Worm (Caenorhabditis elegans) whole organism, L2 larva: ENCODE results near the gene ZC373.5.
A peak's percentile ranks its signal among the peaks of the same experiment; 100 is the strongest.

Experiments used
- C34F6.9 ChIP-seq: fragments of 150-350 bp; optimal IDR thresholded peaks from 2 replicates; lab custom pipeline; 2014; ENCODE audit warnings: missing biosample characterization, missing genetic modification characterization
- F13H6.1 ChIP-seq: sonication (generic microtip); optimal IDR thresholded peaks from 2 replicates; lab custom pipeline; 2016; ENCODE audit warnings: missing genetic modification characterization, missing compliant biosample characterization
- R02D3.7 ChIP-seq: fragments of 150-350 bp; optimal IDR thresholded peaks from 2 replicates; lab custom pipeline; 2014; ENCODE audit warnings: missing biosample characterization, missing genetic modification characterization
- ZK546.5 ChIP-seq: sonication (generic microtip); optimal IDR thresholded peaks from 2 replicates; lab custom pipeline; 2017; ENCODE audit warnings: missing biosample characterization, missing genetic modification characterization
- alr-1 ChIP-seq: fragments of 150-350 bp; optimal IDR thresholded peaks from 2 replicates; lab custom pipeline; 2014; ENCODE audit warnings: missing biosample characterization, missing genetic modification characterization
- aly-2 ChIP-seq: fragments of 150-350 bp; optimal IDR thresholded peaks from 2 replicates; lab custom pipeline; 2014; ENCODE audit warnings: missing biosample characterization, missing genetic modification characterization
- ama-1 ChIP-seq: fragments of 150-350 bp; optimal IDR thresholded peaks from 2 replicates; lab custom pipeline; 2018; ENCODE audit warnings: inconsistent platforms
- blmp-1 ChIP-seq: sonication (generic microtip); optimal IDR thresholded peaks from 2 replicates; lab custom pipeline; 2017; ENCODE audit warnings: missing genetic modification characterization, mild to moderate bottlenecking, missing compliant biosample characterization, antibody characterized with exemption, moderate library complexity; ENCODE audit not compliant: insufficient read depth
- ceh-16 ChIP-seq: fragments of 150-350 bp; optimal IDR thresholded peaks from 2 replicates; lab custom pipeline; 2014; ENCODE audit warnings: missing biosample characterization, missing genetic modification characterization
- ceh-82 ChIP-seq: fragments of 150-350 bp; optimal IDR thresholded peaks from 2 replicates; lab custom pipeline; 2014; ENCODE audit warnings: missing biosample characterization, missing genetic modification characterization
- crh-2 ChIP-seq: sonication (generic microtip); optimal IDR thresholded peaks from 2 replicates; lab custom pipeline; 2017; ENCODE audit warnings: missing biosample characterization, missing genetic modification characterization
- dmd-4 ChIP-seq: sonication (generic microtip); optimal IDR thresholded peaks from 2 replicates; lab custom pipeline; 2017; ENCODE audit warnings: missing biosample characterization, missing genetic modification characterization
- elt-1 ChIP-seq: fragments of 150-350 bp; optimal IDR thresholded peaks from 2 replicates; lab custom pipeline; 2014; ENCODE audit warnings: missing biosample characterization, missing genetic modification characterization
- elt-3 ChIP-seq: sonication (generic microtip); optimal IDR thresholded peaks from 2 replicates; lab custom pipeline; 2017; ENCODE audit warnings: missing biosample characterization, missing genetic modification characterization
- fos-1 ChIP-seq: fragments of 150-350 bp; optimal IDR thresholded peaks from 2 replicates; lab custom pipeline; 2014; ENCODE audit warnings: missing biosample characterization, missing genetic modification characterization
- lin-13 ChIP-seq: fragments of 150-350 bp; optimal IDR thresholded peaks from 2 replicates; lab custom pipeline; 2014; ENCODE audit warnings: missing biosample characterization, missing genetic modification reagents, missing genetic modification characterization
- lsy-2 ChIP-seq, 2 experiments: fragments of 150-350 bp in 1 of 2; sonication (generic microtip) in 1 of 2; optimal IDR thresholded peaks; 2 replicates each; lab custom pipeline; 2014 to 2017; ENCODE audit warnings: missing biosample characterization in 2 of 2, missing genetic modification characterization in 2 of 2
- mab-5 ChIP-seq: fragments of 150-350 bp; optimal IDR thresholded peaks from 2 replicates; lab custom pipeline; 2014; ENCODE audit warnings: missing biosample characterization, missing genetic modification characterization
- mdl-1 ChIP-seq, 2 experiments: fragments of 150-350 bp in 1 of 2; sonication (generic microtip) in 1 of 2; optimal IDR thresholded peaks; 2 replicates each; lab custom pipeline; 2017; ENCODE audit warnings: missing biosample characterization in 2 of 2, missing genetic modification characterization in 2 of 2
- nhr-10 ChIP-seq: sonication (generic microtip); optimal IDR thresholded peaks from 2 replicates; lab custom pipeline; 2017; ENCODE audit warnings: missing biosample characterization, missing genetic modification characterization
- nhr-11 ChIP-seq: fragments of 150-350 bp; optimal IDR thresholded peaks from 2 replicates; lab custom pipeline; 2014; ENCODE audit warnings: missing biosample characterization, missing genetic modification characterization
- nhr-12 ChIP-seq: fragments of 150-350 bp; optimal IDR thresholded peaks from 2 replicates; lab custom pipeline; 2014; ENCODE audit warnings: missing biosample characterization, missing genetic modification characterization
- nhr-21 ChIP-seq: fragments of 150-350 bp; optimal IDR thresholded peaks from 2 replicates; lab custom pipeline; 2014; ENCODE audit warnings: missing biosample characterization, missing genetic modification characterization
- nhr-6 ChIP-seq: fragments of 150-350 bp; optimal IDR thresholded peaks from 2 replicates; lab custom pipeline; 2014; ENCODE audit warnings: missing biosample characterization, missing genetic modification characterization
- nhr-77 ChIP-seq: fragments of 150-350 bp; optimal IDR thresholded peaks from 2 replicates; lab custom pipeline; 2014; ENCODE audit warnings: missing biosample characterization, missing genetic modification characterization
- skn-1 ChIP-seq: sonication (generic microtip); optimal IDR thresholded peaks from 2 replicates; lab custom pipeline; 2017; ENCODE audit warnings: missing biosample characterization, missing genetic modification characterization
- sma-3 ChIP-seq: sonication (generic microtip); optimal IDR thresholded peaks from 2 replicates; lab custom pipeline; 2016; ENCODE audit warnings: missing genetic modification reagents, missing genetic modification characterization, missing compliant biosample characterization
- sma-9 ChIP-seq, 2 experiments: fragments of 150-350 bp in 1 of 2; sonication (generic microtip) in 1 of 2; optimal IDR thresholded peaks; 2 replicates each; lab custom pipeline; 2014 to 2016; ENCODE audit warnings: missing genetic modification characterization in 2 of 2, mild to moderate bottlenecking in 1 of 2, missing biosample characterization in 1 of 2, missing compliant biosample characterization in 1 of 2, missing genetic modification reagents in 1 of 2, moderate library complexity in 1 of 2
- unc-39 ChIP-seq: fragments of 150-350 bp; optimal IDR thresholded peaks from 2 replicates; lab custom pipeline; 2014; ENCODE audit warnings: missing biosample characterization, missing genetic modification characterization
- zag-1 ChIP-seq: fragments of 150-350 bp; optimal IDR thresholded peaks from 2 replicates; lab custom pipeline; 2014; ENCODE audit warnings: missing biosample characterization, missing genetic modification characterization
- ztf-11 ChIP-seq: sonication (generic microtip); optimal IDR thresholded peaks from 2 replicates; lab custom pipeline; 2017; ENCODE audit warnings: missing biosample characterization, missing genetic modification characterization
- ztf-4 ChIP-seq: fragments of 150-350 bp; optimal IDR thresholded peaks from 2 replicates; lab custom pipeline; 2014; ENCODE audit warnings: missing biosample characterization, missing genetic modification characterization

ZC373.5 gene

DNA sequence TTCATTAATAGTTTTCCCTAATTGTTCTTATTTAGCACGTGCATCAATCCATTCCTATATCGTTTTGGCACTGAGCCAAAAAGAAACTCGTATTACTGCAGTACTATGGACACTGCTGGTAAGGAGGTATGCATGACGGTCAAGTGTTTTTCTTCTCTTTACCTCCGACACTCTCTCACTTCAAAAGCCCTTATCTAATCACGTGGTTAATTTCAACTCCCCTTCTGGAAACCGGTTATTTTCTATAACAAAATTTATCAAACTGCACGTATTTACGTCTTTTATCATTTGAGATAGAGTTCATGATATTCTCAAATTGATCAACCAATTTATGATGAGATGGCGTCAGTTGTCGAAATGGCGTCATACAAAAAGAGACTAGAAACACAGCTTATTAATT, 22.6 kb downstream of the ZC373.5 start (continued):
- TF ChIP-seq sma-9 (GFP tag; optimal IDR thresholded peaks at IDR 0.05; lab: Kevin White, UChicago): peak; percentile 92
- no peak for TF ChIP-seq sma-9 (tag; optimal IDR thresholded peaks at IDR 0.05; lab: Kevin White, UChicago)
- TF ChIP-seq alr-1 (tag; lab: Kevin White, UChicago): no peak
- peak; percentile 76 for TF ChIP-seq crh-2
- no peak for TF ChIP-seq dmd-4 (tag; lab: Kevin White, UChicago)

DNA sequence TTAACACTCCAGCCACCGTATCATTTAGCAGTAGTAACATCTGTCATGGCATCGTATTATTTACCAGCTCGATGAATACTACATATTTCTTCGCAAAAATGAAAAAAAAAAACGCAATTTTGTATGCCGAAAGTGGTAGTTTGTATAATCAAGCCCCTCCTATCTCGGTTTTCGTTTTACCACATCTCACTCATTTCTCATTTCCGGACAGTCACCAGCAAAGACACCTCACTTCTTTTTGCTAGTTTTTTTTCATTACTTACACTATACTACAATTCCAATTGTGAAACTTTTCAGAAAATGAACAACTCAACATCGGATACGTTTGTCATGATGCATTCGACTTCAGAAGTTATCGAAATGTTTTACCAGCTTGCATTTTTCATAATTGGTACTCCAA, 25.0 kb downstream of the ZC373.5 start, which contains the start of gene gnrr-3:
Gene gnrr-3 (plus strand): TSS at position 301 of the 400 bp plus-strand sequence.
- TF ChIP-seq lsy-2 (tag; optimal IDR thresholded peaks at IDR 0.05; lab: Kevin White, UChicago) (no peak), nhr-12 (tag; lab: Kevin White, UChicago) (no peak), blmp-1 (tag; lab: Kevin White, UChicago) (no peak), ceh-82 (tag; lab: Kevin White, UChicago) (no peak), elt-3 (tag; lab: Kevin White, UChicago) (no peak), nhr-6 (tag; lab: Kevin White, UChicago) (no peak), ztf-4 (no peak), crh-2 (no peak), ama-1 (no peak), ceh-16 (tag; lab: Kevin White, UChicago) (no peak), zag-1 (no peak)
- TF ChIP-seq, all 48 proteins: peak for 0

DNA sequence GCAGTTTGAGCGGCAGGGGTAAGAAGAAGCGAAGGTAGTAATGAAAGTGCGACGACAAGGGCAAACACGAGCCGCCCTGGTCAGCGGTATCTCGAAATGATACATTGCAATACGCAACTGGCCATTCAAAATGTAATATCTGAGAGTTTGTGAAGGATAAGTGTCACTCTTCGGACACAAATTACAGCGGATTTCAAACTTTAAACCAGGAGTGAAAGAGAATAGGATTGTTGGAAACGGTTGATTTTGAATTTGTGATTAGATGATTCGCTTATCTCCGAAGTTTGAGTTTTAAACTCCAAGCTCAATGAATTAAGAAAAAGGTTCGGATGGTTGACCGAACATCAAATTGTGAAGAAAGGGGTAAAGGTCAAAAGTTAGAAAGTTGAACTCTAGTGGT, 26.9 kb downstream of the ZC373.5 start, which contains the start of gene ZC374.2:
Gene ZC374.2 (minus strand): TSS at position 101 of the 400 bp plus-strand sequence.
- TF ChIP-seq sma-3 (GFP tag; lab: Kevin White, UChicago) (no peak), mdl-1 (tag; optimal IDR thresholded peaks at IDR 0.05; lab: Kevin White, UChicago) (no peak), sma-9 (GFP tag; optimal IDR thresholded peaks at IDR 0.05; lab: Kevin White, UChicago) (no peak), sma-9 (tag; optimal IDR thresholded peaks at IDR 0.05; lab: Kevin White, UChicago) (no peak), ztf-11 (no peak), unc-39 (no peak), lsy-2 (tag; optimal IDR thresholded peaks at IDR 0.05; lab: Kevin White, UChicago) (no peak), crh-2 (no peak), lin-13 (no peak), ama-1 (no peak), alr-1 (tag; lab: Kevin White, UChicago) (no peak), nhr-11 (tag; lab: Kevin White, UChicago) (no peak), nhr-10 (tag; lab: Kevin White, UChicago) (no peak), aly-2 (tag; lab: Kevin White, UChicago) (no peak), F13H6.1 (tag; lab: Kevin White, UChicago) (no peak), ZK546.5 (tag; lab: Kevin White, UChicago) (no peak), nhr-6 (tag; lab: Kevin White, UChicago) (no peak)

DNA sequence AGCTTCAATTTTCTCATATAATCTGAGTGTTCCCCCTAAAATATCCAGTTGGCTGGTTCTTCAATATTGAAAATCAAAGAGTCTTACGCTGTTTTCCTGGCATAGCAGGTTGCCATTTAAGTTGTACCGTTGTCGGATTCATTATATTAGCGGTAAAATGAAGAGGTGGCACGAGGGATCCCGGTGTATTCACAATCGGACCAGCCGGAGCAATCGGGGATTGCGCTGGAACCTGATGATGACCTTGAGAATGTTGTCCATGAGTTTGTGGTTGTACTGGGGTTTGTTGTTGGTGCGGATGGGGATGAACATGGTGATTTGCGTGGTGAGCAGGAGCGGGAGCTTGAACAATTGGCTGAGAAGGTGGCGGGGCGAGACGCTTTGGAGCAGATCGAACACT, 29.7 kb downstream of the ZC373.5 start:
- no peak for TF ChIP-seq nhr-21 (tag; lab: Kevin White, UChicago)
- TF ChIP-seq zag-1: no peak
- no peak for TF ChIP-seq nhr-77 (tag; lab: Kevin White, UChicago)

DNA sequence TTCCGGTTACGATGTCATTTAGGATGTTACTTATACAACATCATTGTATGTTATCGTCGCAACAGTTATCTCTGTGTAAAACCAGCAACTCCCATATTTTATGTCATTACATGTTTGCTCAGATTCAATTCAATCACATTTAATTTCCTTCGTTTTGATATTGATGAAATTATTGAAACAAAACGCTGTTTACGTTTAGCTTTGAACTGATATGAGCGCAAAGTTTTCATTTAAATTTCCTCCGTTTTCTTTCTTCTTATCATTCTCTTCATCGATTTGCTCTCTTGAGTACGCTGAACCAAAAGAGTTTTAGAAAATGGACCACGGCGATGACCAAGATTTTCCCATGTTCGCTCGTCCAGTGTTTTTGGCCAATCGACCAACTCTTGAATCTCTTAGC, 43.4 kb downstream of the ZC373.5 start, which contains the start of gene sek-6:
Gene sek-6 (plus strand): TSS at position 315 of the 400 bp plus-strand sequence.
- peak; percentile 8 for TF ChIP-seq fos-1 (tag; lab: Kevin White, UChicago)
- no peak for TF ChIP-seq R02D3.7 (tag; lab: Kevin White, UChicago)

DNA sequence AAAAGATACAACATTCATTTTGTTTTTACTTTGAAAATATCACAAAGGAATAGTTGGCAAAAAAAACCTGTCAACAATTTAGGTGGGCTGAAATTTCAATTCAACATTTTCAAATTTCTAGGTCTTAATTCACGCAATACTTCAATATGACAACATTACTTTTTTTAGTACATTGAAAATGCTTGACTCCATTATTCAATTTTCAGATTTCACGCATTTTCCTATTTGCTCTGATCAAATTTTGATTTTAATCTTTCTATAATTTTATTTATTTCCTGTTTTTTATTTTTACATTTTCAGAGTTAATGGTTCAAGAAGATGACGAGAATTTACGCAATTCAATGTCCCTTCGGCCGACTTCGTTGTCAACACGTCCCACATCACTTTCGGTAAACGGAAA, 46.6 kb downstream of the ZC373.5 start, which contains the start of gene mkk-4:
Gene mkk-4 (plus strand): TSS at position 301 of the 400 bp plus-strand sequence.
- no peak for TF ChIP-seq elt-1 (tag; lab: Kevin White, UChicago)
- no peak for TF ChIP-seq C34F6.9
- no peak for TF ChIP-seq ceh-82 (tag; lab: Kevin White, UChicago)
- TF ChIP-seq blmp-1 (tag; lab: Kevin White, UChicago): no peak
- TF ChIP-seq sma-3 (GFP tag; lab: Kevin White, UChicago): no peak
- no peak for TF ChIP-seq mab-5 (tag; lab: Kevin White, UChicago)
- TF ChIP-seq skn-1 (tag; lab: Kevin White, UChicago): no peak
